Fruit fly (Drosophila melanogaster) whole organism, embryonic: ENCODE measurements around the gene CG17234.

Source experiments
- CG10565 ChIP-seq: fragments of 200-800 bp; sonication (Bioruptor generic); optimal IDR thresholded peaks from 3 replicates; lab custom pipeline; 2016; ENCODE audit warnings: missing biosample characterization, mild to moderate bottlenecking, missing genetic modification characterization
- CG10959 ChIP-seq: fragments of 200-800 bp; sonication (Bioruptor generic); IDR thresholded peaks from 2 replicates; pipeline ENCODE4 v1.3.6; 2022; ENCODE audit warnings: missing biosample characterization, missing genetic modification characterization
- CG10979 ChIP-seq: fragments of 200-800 bp; sonication (Bioruptor generic); optimal IDR thresholded peaks from 2 replicates; lab custom pipeline; 2018; ENCODE audit warnings: missing biosample characterization, mild to moderate bottlenecking, missing genetic modification characterization, moderate library complexity
- CG11695 ChIP-seq: fragments of 200-800 bp; sonication (Bioruptor generic); IDR thresholded peaks from 3 replicates; pipeline ENCODE4 v1.3.6; 2022; ENCODE audit warnings: missing biosample characterization, missing genetic modification characterization
- CG11696 ChIP-seq: fragments of 200-800 bp; sonication (Bioruptor generic); IDR thresholded peaks from 2 replicates; pipeline ENCODE4 v1.3.6; 2022; ENCODE audit warnings: missing biosample characterization, missing genetic modification characterization
- CG12155 ChIP-seq: fragments of 200-800 bp; sonication (Bioruptor generic); optimal IDR thresholded peaks from 3 replicates; lab custom pipeline; 2016; ENCODE audit warnings: missing biosample characterization, missing genetic modification characterization
- CG12942 ChIP-seq: fragments of 200-800 bp; sonication (Bioruptor generic); optimal IDR thresholded peaks from 3 replicates; lab custom pipeline; 2016; ENCODE audit warnings: missing biosample characterization, missing genetic modification characterization
- CG15696 ChIP-seq: fragments of 200-800 bp; sonication (Bioruptor generic); optimal IDR thresholded peaks from 2 replicates; lab custom pipeline; 2019; ENCODE audit warnings: missing biosample characterization, mild to moderate bottlenecking, missing genetic modification characterization, moderate library complexity
- CG17328 ChIP-seq: fragments of 200-800 bp; sonication (Bioruptor generic); IDR thresholded peaks from 2 replicates; pipeline ENCODE4 v1.3.6; 2022; ENCODE audit warnings: missing biosample characterization, missing genetic modification characterization
- CG3065 ChIP-seq: fragments of 200-800 bp; sonication (Bioruptor generic); optimal IDR thresholded peaks from 2 replicates; lab custom pipeline; 2016; ENCODE audit warnings: missing biosample characterization, missing genetic modification characterization
- CG3838 ChIP-seq: fragments of 200-800 bp; sonication (Bioruptor generic); optimal IDR thresholded peaks from 3 replicates; lab custom pipeline; 2016; ENCODE audit warnings: missing biosample characterization, missing genetic modification characterization
- CG4282 ChIP-seq: fragments of 200-800 bp; sonication (Bioruptor generic); optimal IDR thresholded peaks from 2 replicates; lab custom pipeline; 2016; ENCODE audit warnings: missing biosample characterization, missing genetic modification characterization
- CG4730 ChIP-seq: fragments of 200-800 bp; sonication (Bioruptor generic); IDR thresholded peaks from 2 replicates; pipeline ENCODE4 v1.3.6; 2022; ENCODE audit warnings: missing biosample characterization, missing genetic modification characterization
- CG6791 ChIP-seq: fragments of 200-800 bp; sonication (Bioruptor generic); IDR thresholded peaks from 3 replicates; pipeline ENCODE4 v1.3.6; 2022; ENCODE audit warnings: missing biosample characterization, missing genetic modification characterization; ENCODE audit not compliant: partially characterized antibody
- CG7987 ChIP-seq: fragments of 200-800 bp; sonication (Bioruptor generic); optimal IDR thresholded peaks from 2 replicates; lab custom pipeline; 2018; ENCODE audit warnings: missing biosample characterization, mild to moderate bottlenecking, missing genetic modification characterization, moderate library complexity
- CG8089 ChIP-seq: fragments of 200-800 bp; sonication (Bioruptor generic); optimal IDR thresholded peaks from 3 replicates; lab custom pipeline; 2016; ENCODE audit warnings: missing biosample characterization, missing genetic modification characterization
- CG9817 ChIP-seq: fragments of 200-800 bp; sonication (Bioruptor generic); optimal IDR thresholded peaks from 2 replicates; lab custom pipeline; 2018; ENCODE audit warnings: missing biosample characterization, mild to moderate bottlenecking, missing genetic modification characterization, moderate library complexity
- D19A ChIP-seq: fragments of 200-800 bp; optimal IDR thresholded peaks from 3 replicates; lab custom pipeline; 2019; ENCODE audit warnings: missing biosample characterization, mild to moderate bottlenecking, missing genetic modification characterization, moderate library complexity
- Dek ChIP-seq: fragments of 200-800 bp; sonication (Bioruptor generic); optimal IDR thresholded peaks from 3 replicates; lab custom pipeline; 2019; ENCODE audit warnings: missing biosample characterization, mild to moderate bottlenecking, missing genetic modification characterization, moderate library complexity
- Dll ChIP-seq: fragments of 200-800 bp; sonication (Bioruptor generic); IDR thresholded peaks from 4 replicates; pipeline ENCODE4 v1.3.6; 2022; ENCODE audit warnings: missing biosample characterization, missing genetic modification characterization; ENCODE audit not compliant: partially characterized antibody
- Hmr ChIP-seq: fragments of 200-800 bp; sonication (Bioruptor generic); optimal IDR thresholded peaks from 3 replicates; lab custom pipeline; 2017; ENCODE audit warnings: mild to moderate bottlenecking, missing biosample characterization, missing genetic modification reagents, missing genetic modification characterization
- Hr3 ChIP-seq: fragments of 200-800 bp; sonication (Bioruptor generic); optimal IDR thresholded peaks from 3 replicates; lab custom pipeline; 2016; ENCODE audit warnings: missing biosample characterization, missing genetic modification characterization
- Lhr ChIP-seq: fragments of 200-800 bp; sonication (Bioruptor generic); optimal IDR thresholded peaks from 3 replicates; lab custom pipeline; 2017; ENCODE audit warnings: mild to moderate bottlenecking, missing biosample characterization, missing genetic modification reagents, missing genetic modification characterization
- Med ChIP-seq: fragments of 200-800 bp; sonication (Bioruptor generic); peaks from one replicate; lab custom pipeline; 2016; ENCODE audit warnings: missing biosample characterization, missing genetic modification characterization, mild to moderate bottlenecking, inconsistent platforms, moderate library complexity
- Mrtf ChIP-seq: fragments of 200-800 bp; sonication (Bioruptor generic); IDR thresholded peaks from 3 replicates; pipeline ENCODE4 v1.3.6; 2022; ENCODE audit warnings: missing biosample characterization, missing genetic modification characterization
- Oaz ChIP-seq: fragments of 200-800 bp; sonication (Bioruptor generic); IDR thresholded peaks from 2 replicates; pipeline ENCODE4 v1.3.6; 2022; ENCODE audit warnings: missing biosample characterization, missing genetic modification characterization
- Rx ChIP-seq: fragments of 200-800 bp; sonication (Bioruptor generic); IDR thresholded peaks from 2 replicates; pipeline ENCODE4 v1.3.6; 2022; ENCODE audit warnings: missing biosample characterization, missing genetic modification characterization
- Tbp ChIP-seq: fragments of >200 bp; optimal IDR thresholded peaks from 2 replicates; lab custom pipeline; 2018; ENCODE audit warnings: missing biosample characterization, missing genetic modification characterization
- YL-1 ChIP-seq: fragments of 200-800 bp; sonication (Bioruptor generic); optimal IDR thresholded peaks from 3 replicates; lab custom pipeline; 2017; ENCODE audit warnings: missing biosample characterization, mild to moderate bottlenecking, missing genetic modification characterization
- ac ChIP-seq: fragments of 200-800 bp; sonication (Bioruptor generic); optimal IDR thresholded peaks from 3 replicates; lab custom pipeline; 2017; ENCODE audit warnings: missing biosample characterization, mild to moderate bottlenecking, missing genetic modification characterization
- cas ChIP-seq: fragments of 200-800 bp; sonication (Bioruptor generic); IDR thresholded peaks from 2 replicates; pipeline ENCODE4 v1.3.6; 2022; ENCODE audit warnings: missing biosample characterization, missing genetic modification characterization
- chif ChIP-seq, 2 experiments: fragments of 200-800 bp; sonication (Bioruptor generic); optimal IDR thresholded peaks; 3 replicates each; lab custom pipeline; 2016; ENCODE audit warnings: missing biosample characterization in 2 of 2, missing genetic modification characterization in 2 of 2
- dpn ChIP-seq, 2 experiments: fragments of 200-800 bp; sonication (Bioruptor generic); optimal IDR thresholded peaks; 3 replicates each; lab custom pipeline; 2016; ENCODE audit warnings: missing biosample characterization in 2 of 2, missing genetic modification characterization in 2 of 2
- ems ChIP-seq: fragments of 200-800 bp; sonication (Bioruptor generic); optimal IDR thresholded peaks from 3 replicates; lab custom pipeline; 2016; ENCODE audit warnings: missing biosample characterization, missing genetic modification characterization
- ewg ChIP-seq: fragments of 200-800 bp; sonication (Bioruptor generic); optimal IDR thresholded peaks from 3 replicates; lab custom pipeline; 2017; ENCODE audit warnings: mild to moderate bottlenecking, missing biosample characterization, missing genetic modification reagents, missing genetic modification characterization
- fd96Cb ChIP-seq: fragments of 200-800 bp; sonication (Bioruptor generic); optimal IDR thresholded peaks from 2 replicates; lab custom pipeline; 2018; ENCODE audit warnings: missing biosample characterization, mild to moderate bottlenecking, missing genetic modification characterization, moderate library complexity
- gcm ChIP-seq: fragments of 200-800 bp; sonication (Bioruptor generic); optimal IDR thresholded peaks from 2 replicates; lab custom pipeline; 2019; ENCODE audit warnings: missing biosample characterization, mild to moderate bottlenecking, missing genetic modification characterization, moderate library complexity
- her ChIP-seq: fragments of 200-800 bp; sonication (Bioruptor generic); optimal IDR thresholded peaks from 2 replicates; lab custom pipeline; 2016; ENCODE audit warnings: missing biosample characterization, missing genetic modification characterization
- kah ChIP-seq: fragments of 200-800 bp; sonication (Bioruptor generic); optimal IDR thresholded peaks from 2 replicates; lab custom pipeline; 2018; ENCODE audit warnings: missing biosample characterization, mild to moderate bottlenecking, missing genetic modification characterization
- nerfin-1 ChIP-seq: fragments of 200-800 bp; sonication (Bioruptor generic); optimal IDR thresholded peaks from 3 replicates; lab custom pipeline; 2019; ENCODE audit warnings: missing biosample characterization, mild to moderate bottlenecking, missing genetic modification characterization, moderate library complexity
- nerfin-2 ChIP-seq: fragments of 200-800 bp; sonication (Bioruptor generic); IDR thresholded peaks from 2 replicates; pipeline ENCODE4 v1.3.6; 2022; ENCODE audit warnings: missing biosample characterization, missing genetic modification characterization; ENCODE audit not compliant: partially characterized antibody
- sens ChIP-seq: fragments of 200-800 bp; sonication (Bioruptor generic); peaks from one replicate; lab custom pipeline; 2016; ENCODE audit warnings: missing biosample characterization, missing genetic modification characterization
- ttk ChIP-seq: fragments of 200-800 bp; sonication (Bioruptor generic); IDR thresholded peaks from 2 replicates; pipeline ENCODE4 v2.1.2; 2022; ENCODE audit warnings: missing biosample characterization, missing genetic modification characterization
- vfl ChIP-seq: fragments of 200-800 bp; sonication (Bioruptor generic); optimal IDR thresholded peaks from 2 replicates; lab custom pipeline; 2016; ENCODE audit warnings: missing biosample characterization, missing genetic modification characterization
- zfh2 ChIP-seq: fragments of 200-800 bp; sonication (Bioruptor generic); optimal IDR thresholded peaks from 2 replicates; lab custom pipeline; 2016; ENCODE audit warnings: missing biosample characterization, missing genetic modification characterization

CG17234 gene

DNA sequence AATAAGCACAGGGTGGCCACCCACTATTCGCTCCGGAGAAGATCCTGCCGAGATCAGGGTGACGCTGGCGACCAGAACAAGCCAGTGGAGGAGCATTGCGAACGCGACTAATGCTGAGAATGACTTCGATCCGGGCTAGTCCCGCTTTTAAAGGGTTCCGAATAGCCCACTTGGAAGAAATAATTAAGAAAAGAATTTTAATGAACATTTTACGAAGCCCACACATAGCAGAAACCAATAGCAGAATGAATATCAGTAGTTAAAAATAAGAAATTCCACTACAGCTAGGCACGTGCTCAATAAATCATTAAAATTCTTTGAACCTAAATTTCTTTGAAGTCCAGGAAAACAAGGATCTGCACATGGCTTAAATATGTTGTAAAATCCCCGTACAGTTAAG is 1.7 kb upstream of the CG17234 start, which contains the start of gene Ser12:
Gene Ser12 (minus strand): TSS at position 101 of the 400 bp plus-strand sequence.
- TF ChIP-seq Mrtf (GFP tag; lab: Robert Waterston, UW) (no peak), CG11696 (no peak), her (GFP tag; lab: Kevin White, UChicago) (no peak), nerfin-1 (tag; lab: Kevin White, UChicago) (no peak), Dek (tag; lab: Kevin White, UChicago) (no peak), CG3838 (GFP tag; lab: Kevin White, UChicago) (no peak), ac (GFP tag; lab: Kevin White, UChicago) (no peak), Tbp (GFP tag; lab: Kevin White, UChicago) (no peak), Rx (no peak), CG10979 (tag; lab: Kevin White, UChicago) (no peak), chif (GFP tag; optimal IDR thresholded peaks at IDR 0.05; lab: Kevin White, UChicago) (no peak)

DNA sequence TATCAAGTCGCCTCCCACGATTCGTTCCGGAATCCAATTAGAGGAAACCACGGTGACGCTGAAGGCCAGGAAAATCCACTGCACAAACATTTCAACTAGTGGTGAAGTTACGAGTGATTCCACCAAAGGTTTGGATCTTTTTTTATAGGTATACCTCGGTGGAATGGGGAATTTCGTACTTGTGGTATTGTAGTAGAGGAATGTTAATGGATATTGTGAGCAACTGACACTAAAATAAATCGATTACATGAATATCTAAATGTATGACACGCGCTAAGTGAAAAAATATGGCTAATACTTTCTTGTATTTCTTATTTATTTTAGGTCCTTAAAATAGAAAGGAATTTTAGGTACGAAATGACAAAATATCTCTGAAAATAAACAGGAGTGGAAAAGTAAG is 604 bp upstream of the CG17234 start, which contains the start of gene CG17239:
Gene CG17239 (minus strand): TSS at position 101 of the 400 bp plus-strand sequence.
- TF ChIP-seq YL-1 (GFP tag; lab: Kevin White, UChicago) (no peak), CG6791 (no peak), CG10565 (no peak), CG12155 (GFP tag; lab: Kevin White, UChicago) (no peak), Hmr (GFP tag; lab: Kevin White, UChicago) (no peak), CG17328 (GFP tag; lab: Robert Waterston, UW) (no peak), CG9817 (tag; lab: Kevin White, UChicago) (no peak), vfl (GFP tag; lab: Kevin White, UChicago) (no peak), Lhr (GFP tag; lab: Kevin White, UChicago) (no peak), ewg (GFP tag; lab: Kevin White, UChicago) (no peak)

DNA sequence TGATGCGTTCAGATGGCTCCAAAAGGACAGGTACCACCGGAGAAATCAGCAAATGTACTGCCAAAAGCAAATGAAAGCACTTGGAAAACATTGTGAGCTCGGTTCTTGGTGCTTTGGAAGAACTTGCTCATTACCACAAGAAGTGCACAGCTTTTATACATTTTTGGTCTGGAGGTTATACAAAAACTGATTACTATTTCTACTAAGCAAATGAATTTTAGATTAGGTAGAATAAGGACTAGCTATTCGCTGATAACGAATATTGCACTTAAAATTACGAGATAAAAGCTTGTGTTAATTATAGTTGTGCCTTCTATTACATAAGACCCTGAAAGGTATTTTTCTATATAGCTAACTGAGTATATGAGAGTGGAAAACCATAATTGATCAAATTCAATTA is 2.1 kb downstream of the CG17234 start, which contains the start of gene Send1:
Gene Send1 (minus strand): TSS at position 101 of the 400 bp plus-strand sequence.
- TF ChIP-seq kah (GFP tag; lab: Kevin White, UChicago), result no peak
- TF ChIP-seq CG7987 (GFP tag; lab: Kevin White, UChicago), result no peak
- no peak for TF ChIP-seq zfh2 (GFP tag; lab: Kevin White, UChicago)
- TF ChIP-seq CG10959 (GFP tag; lab: Robert Waterston, UW), result no peak
- TF ChIP-seq CG15696 (tag; lab: Kevin White, UChicago), result no peak
- no peak for TF ChIP-seq CG8089
- no peak for TF ChIP-seq dpn (GFP tag; optimal IDR thresholded peaks at IDR 0.05; lab: Kevin White, UChicago)
- TF ChIP-seq CG4282, result no peak
- no peak for TF ChIP-seq D19A (tag; lab: Kevin White, UChicago)
- no peak for TF ChIP-seq cas (GFP tag; lab: Robert Waterston, UW)
- no peak for TF ChIP-seq CG3065
- TF ChIP-seq CG4730 (GFP tag; lab: Robert Waterston, UW), result no peak

- TF ChIP-seq fd96Cb (tag; lab: Kevin White, UChicago) (no peak), Med (no peak), ttk (GFP tag; lab: Robert Waterston, UW) (no peak), CG12942 (GFP tag; lab: Kevin White, UChicago) (no peak), ems (GFP tag; lab: Kevin White, UChicago) (no peak), gcm (GFP tag; lab: Kevin White, UChicago) (no peak), Hr3 (GFP tag; lab: Kevin White, UChicago) (no peak), nerfin-1 (tag; lab: Kevin White, UChicago) (no peak), Dll (no peak), nerfin-2 (GFP tag; lab: Robert Waterston, UW) (no peak), sens (GFP tag; lab: Kevin White, UChicago) (no peak), Oaz (GFP tag; lab: Robert Waterston, UW) (no peak), CG11695 (no peak)
- TF ChIP-seq, all 482 proteins: peak for 0
Observed at dm6 chr2L:2263142-2263541, 10.3 kb downstream of the CG17234 start, which contains the start of gene CG4270. CG4270 (plus strand) TSS chr2L:2263442.
